Worm (Caenorhabditis elegans): Measurements from ENCODE around the gene best-22.
A peak's percentile ranks its signal among the peaks of the same experiment; 100 is the strongest.

best-22 gene

ce11 chrIV:12391003-12391637 is 41.4 kb downstream of the best-22 start, which contains the start of the genes rps-23 and dpm-3 (continued):
- peak; percentile 81 for TF ChIP-seq lin-15B (tag; optimal IDR thresholded peaks at IDR 0.05)
- no peak for TF ChIP-seq F26F4.8 (GFP tag; conservative IDR thresholded peaks at IDR 0.05)
- peak; percentile 45 for TF ChIP-seq snpc-4 (tag; optimal IDR thresholded peaks at IDR 0.05)
- TF ChIP-seq T20F7.1 (GFP tag; optimal IDR thresholded peaks at IDR 0.05), result peak; percentile 90
- peak; percentile 99 for TF ChIP-seq D1046.2 (GFP tag; IDR thresholded peaks at IDR 0.05)
- TF ChIP-seq Y75B8A.6 (GFP tag; IDR thresholded peaks at IDR 0.05), result 0 out of 2 replicates have a peak, but pooled peaks have one; percentile 23
- peak; percentile 82 for TF ChIP-seq nhr-42 (GFP tag; IDR thresholded peaks at IDR 0.05)
- no peak for TF ChIP-seq ceh-82 (tag; optimal IDR thresholded peaks at IDR 0.05)
- TF ChIP-seq mxl-2 (GFP tag; conservative IDR thresholded peaks at IDR 0.05), result 0 out of 2 replicates have a peak, but pooled peaks have one; percentile 58
- TF ChIP-seq nhr-25 (tag; optimal IDR thresholded peaks at IDR 0.05; ENCODE audit: borderline replicate concordance, insufficient read depth), result peak; percentile 89
- peak; percentile 96 for TF ChIP-seq nhr-77 (tag; optimal IDR thresholded peaks at IDR 0.05)
- peak; percentile 89 for TF ChIP-seq dpl-1 (GFP tag; optimal IDR thresholded peaks at IDR 0.05)
- peak; percentile 62 for TF ChIP-seq zip-2 (tag; optimal IDR thresholded peaks at IDR 0.05)
- peak; percentile 90 for TF ChIP-seq ceh-44 (GFP tag; IDR thresholded peaks at IDR 0.05)
- TF ChIP-seq nhr-111 (GFP tag; optimal IDR thresholded peaks at IDR 0.05), result no peak
- TF ChIP-seq madf-9 (GFP tag; conservative IDR thresholded peaks at IDR 0.05), result peak; percentile 91
- 0 out of 2 replicates have a peak, but pooled peaks have one; percentile 69 for TF ChIP-seq dmd-8 (GFP tag; IDR thresholded peaks at IDR 0.05)
- peak; percentile 93 for TF ChIP-seq nhr-11 (tag; optimal IDR thresholded peaks at IDR 0.05)
- peak; percentile 93 for TF ChIP-seq hlh-30 (tag; optimal IDR thresholded peaks at IDR 0.05; ENCODE audit: insufficient read depth)
- peak; percentile 92 for TF ChIP-seq arid-1 (GFP tag; conservative IDR thresholded peaks at IDR 0.05)
- TF ChIP-seq saeg-2 (GFP tag; IDR thresholded peaks at IDR 0.05), result peak; percentile 59; the same call in 1 of the 2 replicates
- peak; percentile 99 for TF ChIP-seq mes-2 (tag; optimal IDR thresholded peaks at IDR 0.05; ENCODE audit: poor library complexity, severe bottlenecking)
- no peak for TF ChIP-seq cey-2 (tag; optimal IDR thresholded peaks at IDR 0.05; ENCODE audit: borderline replicate concordance, insufficient read depth)
- peak; percentile 97 for TF ChIP-seq hlh-11 (tag; optimal IDR thresholded peaks at IDR 0.05)
- TF ChIP-seq ZK546.5 (tag; optimal IDR thresholded peaks at IDR 0.05), result peak; percentile 92 to 97
- peak; percentile 27 for TF ChIP-seq pqm-1 (tag; optimal IDR thresholded peaks at IDR 0.05)
- TF ChIP-seq lin-1 (GFP tag; IDR thresholded peaks at IDR 0.05), result peak; percentile 85
- peak; percentile 86 for TF ChIP-seq vab-7 (GFP tag; IDR thresholded peaks at IDR 0.05)
- no peak for TF ChIP-seq gei-8 (GFP tag; optimal IDR thresholded peaks at IDR 0.05)
- TF ChIP-seq ceh-28 (tag; optimal IDR thresholded peaks at IDR 0.05), result no peak
- TF ChIP-seq nhr-41 (GFP tag; IDR thresholded peaks at IDR 0.05), result no peak
- peak; percentile 58; the same call in 1 of the 2 replicates for TF ChIP-seq ctbp-1 (GFP tag; IDR thresholded peaks at IDR 0.05)
- peak; percentile 93 for TF ChIP-seq sdz-12 (GFP tag; optimal IDR thresholded peaks at IDR 0.05)
- peak; percentile 39; the same call in 1 of the 2 replicates for TF ChIP-seq Y105C5A.15 (GFP tag; IDR thresholded peaks at IDR 0.05)
- peak; percentile 92 for TF ChIP-seq T26A8.4 (GFP tag; IDR thresholded peaks at IDR 0.05)
- peak; percentile 98 for TF ChIP-seq unc-130 (GFP tag; optimal IDR thresholded peaks at IDR 0.05)
- TF ChIP-seq F44E2.7 (GFP tag; IDR thresholded peaks at IDR 0.05), result no peak; the same call in 1 of the 2 replicates
- TF ChIP-seq zag-1 (tag; optimal IDR thresholded peaks at IDR 0.05), result peak; percentile 67
- TF ChIP-seq mdl-1 (tag; optimal IDR thresholded peaks at IDR 0.05), result peak; percentile 29 to 67
- TF ChIP-seq ama-1 (optimal IDR thresholded peaks at IDR 0.05), result peak; percentile 82
- no peak for TF ChIP-seq aly-2 (tag; optimal IDR thresholded peaks at IDR 0.05)
- peak; percentile 87 for TF ChIP-seq mxl-3 (GFP tag; optimal IDR thresholded peaks at IDR 0.05)
- peak; percentile 83 for TF ChIP-seq F49E8.2 (tag; optimal IDR thresholded peaks at IDR 0.05; ENCODE audit: borderline replicate concordance)
- TF ChIP-seq daf-19 (GFP tag; conservative IDR thresholded peaks at IDR 0.05), result peak; percentile 43; the same call in 1 of the 2 replicates
- no peak for TF ChIP-seq nhr-237 (tag; optimal IDR thresholded peaks at IDR 0.05)
- TF ChIP-seq mep-1 (tag; optimal IDR thresholded peaks at IDR 0.05), result peak; percentile 97
- peak; percentile 97 for TF ChIP-seq aha-1 (tag)
- TF ChIP-seq egl-27 (tag; optimal IDR thresholded peaks at IDR 0.05), result no peak
- TF ChIP-seq nhr-28 (tag; optimal IDR thresholded peaks at IDR 0.05), result peak; percentile 85
- TF ChIP-seq madf-5 (GFP tag; IDR thresholded peaks at IDR 0.05), result peak; percentile 71 to 95; a peak in 2 of 4 replicates

Data from whole organism, L4 larva.